Worm (Caenorhabditis elegans) whole organism, early embryonic: ENCODE measurements around the gene wdr-83.
A peak's percentile ranks its signal among the peaks of the same experiment; 100 is the strongest.

Source experiments
- F13C5.2 ChIP-seq: sonication (generic microtip); optimal IDR thresholded peaks from 2 replicates; lab custom pipeline; 2017; ENCODE audit warnings: mild to moderate bottlenecking, missing genetic modification characterization, inconsistent platforms, missing compliant biosample characterization
- aly-1 ChIP-seq: sonication (generic microtip); optimal IDR thresholded peaks from 2 replicates; lab custom pipeline; 2016; ENCODE audit warnings: missing genetic modification characterization, missing compliant biosample characterization
- ama-1 ChIP-seq: fragments of 150-350 bp; optimal IDR thresholded peaks from 2 replicates; lab custom pipeline; 2014
- ceh-36 ChIP-seq: sonication (generic microtip); optimal IDR thresholded peaks from 2 replicates; lab custom pipeline; 2016; ENCODE audit warnings: missing genetic modification characterization, inconsistent platforms, missing compliant biosample characterization
- flt-1 ChIP-seq: fragments of 200-800 bp; sonication (Bioruptor generic); IDR thresholded peaks from 2 replicates; pipeline ENCODE4 v1.3.6; 2022; ENCODE audit warnings: missing genetic modification characterization, missing compliant biosample characterization
- hmg-4 ChIP-seq: fragments of 200-800 bp; sonication (Bioruptor generic); optimal IDR thresholded peaks from 2 replicates; lab custom pipeline; 2018; ENCODE audit warnings: mild to moderate bottlenecking, missing genetic modification characterization, missing compliant biosample characterization
- pes-1 ChIP-seq: fragments of 200-800 bp; sonication (Bioruptor generic); IDR thresholded peaks from 2 replicates; pipeline ENCODE4 v1.3.6; 2022; ENCODE audit warnings: missing genetic modification reagents, missing genetic modification characterization, missing compliant biosample characterization
- scrt-1 ChIP-seq: fragments of 200-800 bp; sonication (Bioruptor generic); IDR thresholded peaks from 2 replicates; pipeline ENCODE4 v1.3.6; 2022; ENCODE audit warnings: missing genetic modification characterization, missing compliant biosample characterization
- sea-1 ChIP-seq: fragments of 200-800 bp; sonication (Bioruptor generic); conservative IDR thresholded peaks from 2 replicates; pipeline ENCODE4 v1.3.6; 2022; ENCODE audit warnings: missing genetic modification characterization, missing compliant biosample characterization
- tbx-11 ChIP-seq: fragments of 200-800 bp; sonication (Bioruptor generic); IDR thresholded peaks from 2 replicates; pipeline ENCODE4 v1.3.6; 2022; ENCODE audit warnings: missing genetic modification characterization, missing compliant biosample characterization
- tra-4 ChIP-seq: sonication (generic microtip); optimal IDR thresholded peaks from 2 replicates; lab custom pipeline; 2017; ENCODE audit warnings: missing genetic modification characterization, missing compliant biosample characterization

- TF ChIP-seq ama-1 (lab: Kevin White, UChicago), result no peak
- TF ChIP-seq pes-1, result no peak
- no peak for TF ChIP-seq F13C5.2 (tag; lab: Kevin White, UChicago)
- TF ChIP-seq sea-1, result no peak
- TF ChIP-seq flt-1 (GFP tag; lab: Robert Waterston, UW), result no peak
- no peak for TF ChIP-seq scrt-1
- no peak for TF ChIP-seq tra-4
- peak; percentile 42 for TF ChIP-seq aly-1 (tag; lab: Kevin White, UChicago)
- no peak for TF ChIP-seq ceh-36 (tag; lab: Kevin White, UChicago)
- no peak for TF ChIP-seq tbx-11 (GFP tag; lab: Robert Waterston, UW)
- peak; percentile 46 for TF ChIP-seq hmg-4
Observed at ce11 chrII:5016977-5017585, 14.4 kb downstream of the wdr-83 start.
